Fruit fly (Drosophila melanogaster): ENCODE results near the gene Jon25Biii.

Gene Jon25Biii

DNA sequence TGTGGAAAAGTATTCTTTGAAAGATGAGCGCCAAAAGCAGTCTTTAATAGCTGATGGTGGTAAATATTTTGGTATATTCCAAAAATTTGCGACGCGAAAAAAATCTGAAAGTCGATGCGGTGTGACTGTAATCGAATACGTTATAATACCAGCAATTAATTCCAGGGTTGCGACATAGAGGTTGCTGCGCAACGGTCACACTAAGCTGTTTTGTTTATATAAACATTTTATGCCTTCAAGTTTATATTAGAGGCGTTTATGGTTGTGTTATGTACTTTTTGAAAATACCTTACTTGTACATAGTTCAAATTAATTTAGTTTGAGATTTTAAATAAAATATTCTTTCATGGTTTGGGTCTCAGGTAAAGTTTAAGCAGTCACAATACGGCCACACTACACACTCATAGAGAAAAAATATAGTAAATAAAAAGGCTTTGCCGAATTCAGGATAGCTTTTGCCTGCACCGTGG lies 20.8 kb upstream of the Jon25Biii start, which contains the start of gene CG14043 (continued):
- TF ChIP-seq CG32532 (GFP tag; IDR thresholded peaks at IDR 0.05) (0 out of 2 replicates have a peak, but pooled peaks have one; percentile 21), CG8924 (tag; optimal IDR thresholded peaks at IDR 0.05) (peak; percentile 66), gfzf (GFP tag; optimal IDR thresholded peaks at IDR 0.05) (peak; percentile 98), croc (GFP tag; conservative IDR thresholded peaks at IDR 0.05) (no peak; the same call in 2 of the 3 replicates), Nf-YC (tag; optimal IDR thresholded peaks at IDR 0.05) (peak; percentile 49), Sry-δ (GFP tag; optimal IDR thresholded peaks at IDR 0.05) (peak; percentile 56), CG15479 (GFP tag; optimal IDR thresholded peaks at IDR 0.05) (peak; percentile 2), Fer3 (tag; optimal IDR thresholded peaks at IDR 0.05) (no peak), Ets97D (GFP tag; optimal IDR thresholded peaks at IDR 0.05) (peak; percentile 81), CG31224 (GFP tag; IDR thresholded peaks at IDR 0.05) (no peak), CG7928 (GFP tag; optimal IDR thresholded peaks at IDR 0.05) (peak; percentile 91), CG2712 (tag; optimal IDR thresholded peaks at IDR 0.05) (peak; percentile 69), Ets65A (GFP tag) (peak; percentile 61), dpn (GFP tag; optimal IDR thresholded peaks at IDR 0.05) (peak in 1 of 2 experiments; percentile 38), CG17361 (GFP tag; IDR thresholded peaks at IDR 0.05) (peak; percentile 8; the same call in 1 of the 3 replicates), CG3407 (GFP tag; optimal IDR thresholded peaks at IDR 0.05) (no peak), unc-4 (GFP tag; IDR thresholded peaks at IDR 0.05; ENCODE audit: partially characterized antibody) (peak; percentile 42; the same call in 1 of the 2 replicates), CG1647 (GFP tag; optimal IDR thresholded peaks at IDR 0.05) (peak; percentile 29), chn (GFP tag; optimal IDR thresholded peaks at IDR 0.05) (peak; percentile 37), pzg (GFP tag; optimal IDR thresholded peaks at IDR 0.05) (peak; percentile 94), stwl (tag; optimal IDR thresholded peaks at IDR 0.05) (peak; percentile 84), MBD-R2 (GFP tag; IDR thresholded peaks at IDR 0.05) (peak; percentile 69), CG8290 (GFP tag; optimal IDR thresholded peaks at IDR 0.05) (peak; percentile 1), CG8290 (tag; optimal IDR thresholded peaks at IDR 0.05) (no peak), z (GFP tag; IDR thresholded peaks at IDR 0.05) (no peak), CG12299 (tag; optimal IDR thresholded peaks at IDR 0.05) (no peak), CG13287 (GFP tag; IDR thresholded peaks at IDR 0.05; ENCODE audit: partially characterized antibody) (peak; percentile 48), CG3995 (GFP tag; optimal IDR thresholded peaks at IDR 0.05) (peak; percentile 0), ato (GFP tag; IDR thresholded peaks at IDR 0.05; ENCODE audit: partially characterized antibody) (no peak), Hr3 (GFP tag; optimal IDR thresholded peaks at IDR 0.05) (peak; percentile 3), NC2β (GFP tag; optimal IDR thresholded peaks at IDR 0.05) (peak; percentile 42), emc (GFP tag; optimal IDR thresholded peaks at IDR 0.05) (no peak), Neu2 (GFP tag; optimal IDR thresholded peaks at IDR 0.05; ENCODE audit: borderline replicate concordance) (peak; percentile 4), ham (GFP tag; IDR thresholded peaks at IDR 0.05) (no peak), lilli (GFP tag; optimal IDR thresholded peaks at IDR 0.05) (peak; percentile 33), CG13775 (GFP tag; optimal IDR thresholded peaks at IDR 0.05) (peak; percentile 31), trem (tag; optimal IDR thresholded peaks at IDR 0.05) (peak; percentile 86), stc (GFP tag; IDR thresholded peaks at IDR 0.05) (no peak), CG4424 (GFP tag; optimal IDR thresholded peaks at IDR 0.05) (peak; percentile 40), Dll (GFP tag; IDR thresholded peaks at IDR 0.05; ENCODE audit: partially characterized antibody) (no peak), row (GFP tag; IDR thresholded peaks at IDR 0.05) (peak; percentile 55), CG15696 (tag; optimal IDR thresholded peaks at IDR 0.05) (peak; percentile 7), Dp (GFP tag; optimal IDR thresholded peaks at IDR 0.05) (peak; percentile 78), CG9797 (GFP tag; optimal IDR thresholded peaks at IDR 0.05) (peak; percentile 99), dm (GFP tag; optimal IDR thresholded peaks at IDR 0.05) (peak; percentile 35), CG12391 (tag; optimal IDR thresholded peaks at IDR 0.05) (peak; percentile 74), CG18262 (tag; optimal IDR thresholded peaks at IDR 0.05) (peak; percentile 31), CG9727 (GFP tag; optimal IDR thresholded peaks at IDR 0.05) (peak; percentile 14), mam (GFP tag; optimal IDR thresholded peaks at IDR 0.05) (peak; percentile 36), kay (GFP tag; optimal IDR thresholded peaks at IDR 0.05) (no peak), Dip3 (GFP tag; optimal IDR thresholded peaks at IDR 0.05) (peak; percentile 32)
